Worm (Caenorhabditis elegans) whole organism, L4 larva: Measurements from ENCODE around the gene Y45G5AM.4.

Source experiments
- F44E2.7 ChIP-seq: fragments of 200-800 bp; sonication (Bioruptor generic); IDR thresholded peaks from 2 replicates; pipeline ENCODE4 v2.1.2; 2022; ENCODE audit warnings: missing genetic modification characterization, missing compliant biosample characterization
- F49E8.2 ChIP-seq: sonication (generic microtip); optimal IDR thresholded peaks from 2 replicates; lab custom pipeline; 2016; ENCODE audit warnings: missing compliant biosample characterization, mild to moderate bottlenecking, missing genetic modification characterization, borderline replicate concordance
- R02D3.7 ChIP-seq: fragments of 150-350 bp; sonication (generic microtip); optimal IDR thresholded peaks from 3 replicates; lab custom pipeline; 2014; ENCODE audit warnings: missing biosample characterization, missing genetic modification characterization
- Y48G9A.11 ChIP-seq: fragments of 200-800 bp; sonication (Bioruptor generic); IDR thresholded peaks from 2 replicates; pipeline ENCODE4 v1.3.6; 2022; ENCODE audit warnings: missing genetic modification reagents, missing genetic modification characterization, missing compliant biosample characterization
- Y75B8A.6 ChIP-seq: fragments of 200-800 bp; sonication (Bioruptor generic); IDR thresholded peaks from 2 replicates; pipeline ENCODE4 v1.3.6; 2022; ENCODE audit warnings: missing genetic modification reagents, missing genetic modification characterization, missing compliant biosample characterization
- aha-1 ChIP-seq: fragments of 150-350 bp; peaks from one replicate; lab custom pipeline; 2014; ENCODE audit warnings: missing biosample characterization, missing genetic modification characterization
- aly-2 ChIP-seq: sonication (generic microtip); optimal IDR thresholded peaks from 2 replicates; lab custom pipeline; 2018; ENCODE audit warnings: missing biosample characterization, missing genetic modification characterization
- attf-4 ChIP-seq: sonication (generic microtip); optimal IDR thresholded peaks from 3 replicates; lab custom pipeline; 2017; ENCODE audit warnings: missing biosample characterization, missing genetic modification characterization
- ceh-32 ChIP-seq: sonication (generic microtip); optimal IDR thresholded peaks from 2 replicates; lab custom pipeline; 2016; ENCODE audit warnings: mild to moderate bottlenecking, missing genetic modification characterization, missing compliant biosample characterization; ENCODE audit not compliant: poor library complexity
- ceh-62 ChIP-seq: sonication (generic microtip); optimal IDR thresholded peaks from 2 replicates; lab custom pipeline; 2017; ENCODE audit warnings: missing biosample characterization, missing genetic modification characterization
- daf-12 ChIP-seq: fragments of 150-350 bp; optimal IDR thresholded peaks from 2 replicates; lab custom pipeline; 2014; ENCODE audit warnings: missing biosample characterization, missing genetic modification reagents, missing genetic modification characterization
- daf-19 ChIP-seq: fragments of 200-800 bp; sonication (Bioruptor generic); conservative IDR thresholded peaks from 2 replicates; pipeline ENCODE4 v1.3.6; 2022; ENCODE audit warnings: missing genetic modification characterization, missing compliant biosample characterization
- dmd-8 ChIP-seq: fragments of 200-800 bp; sonication (Bioruptor generic); IDR thresholded peaks from 2 replicates; pipeline ENCODE4 v1.3.6; 2022; ENCODE audit warnings: missing genetic modification characterization, missing compliant biosample characterization
- duxl-1 ChIP-seq: sonication (generic microtip); optimal IDR thresholded peaks from 2 replicates; lab custom pipeline; 2016; ENCODE audit warnings: mild to moderate bottlenecking, missing genetic modification characterization, moderate library complexity, missing compliant biosample characterization; ENCODE audit not compliant: poor library complexity
- dve-1 ChIP-seq: sonication (generic microtip); optimal IDR thresholded peaks from 2 replicates; lab custom pipeline; 2017; ENCODE audit warnings: antibody characterized with exemption, mild to moderate bottlenecking, missing genetic modification characterization, missing compliant biosample characterization; ENCODE audit not compliant: insufficient read depth
- egl-27 ChIP-seq: sonication (generic microtip); optimal IDR thresholded peaks from 3 replicates; lab custom pipeline; 2017; ENCODE audit warnings: missing biosample characterization, missing genetic modification reagents, missing genetic modification characterization
- gei-8 ChIP-seq: fragments of 200-800 bp; sonication (Bioruptor generic); optimal IDR thresholded peaks from 2 replicates; lab custom pipeline; 2018; ENCODE audit warnings: mild to moderate bottlenecking, missing genetic modification characterization, missing compliant biosample characterization
- lin-13 ChIP-seq: fragments of 150-350 bp; optimal IDR thresholded peaks from 2 replicates; lab custom pipeline; 2014; ENCODE audit warnings: missing biosample characterization, missing genetic modification reagents, missing genetic modification characterization
- lin-38 ChIP-seq: fragments of 200-800 bp; sonication (Bioruptor generic); IDR thresholded peaks from 2 replicates; pipeline ENCODE4 v1.3.6; 2022; ENCODE audit warnings: missing genetic modification reagents, missing genetic modification characterization, missing compliant biosample characterization
- lin-39 ChIP-seq: fragments of 150-350 bp; optimal IDR thresholded peaks from 2 replicates; lab custom pipeline; 2014; ENCODE audit warnings: missing biosample characterization, missing genetic modification reagents, missing genetic modification characterization
- lsy-2 ChIP-seq, 2 experiments: fragments of 150-350 bp in 1 of 2; sonication (generic microtip) in 1 of 2; optimal IDR thresholded peaks; 2 replicates each; lab custom pipeline; 2014 to 2017; ENCODE audit warnings: missing biosample characterization in 2 of 2, missing genetic modification characterization in 2 of 2
- madf-5 ChIP-seq, 2 experiments: fragments of 200-800 bp; sonication (Bioruptor generic); IDR thresholded peaks; 2 replicates each; pipeline ENCODE4 v1.3.6; 2022; ENCODE audit warnings: missing compliant biosample characterization in 2 of 2, missing genetic modification characterization in 2 of 2
- madf-9 ChIP-seq: fragments of 200-800 bp; sonication (Bioruptor generic); conservative IDR thresholded peaks from 2 replicates; pipeline ENCODE4 v1.3.6; 2022; ENCODE audit warnings: missing genetic modification reagents, missing genetic modification characterization, missing compliant biosample characterization
- nhr-102 ChIP-seq: sonication (generic microtip); optimal IDR thresholded peaks from 2 replicates; lab custom pipeline; 2016; ENCODE audit warnings: mild to moderate bottlenecking, missing genetic modification characterization, moderate library complexity, missing compliant biosample characterization
- nhr-41 ChIP-seq: fragments of 200-800 bp; sonication (Bioruptor generic); IDR thresholded peaks from 2 replicates; pipeline ENCODE4 v1.3.6; 2022; ENCODE audit warnings: missing genetic modification reagents, missing genetic modification characterization, missing compliant biosample characterization
- nhr-42 ChIP-seq: fragments of 200-800 bp; sonication (Bioruptor generic); IDR thresholded peaks from 2 replicates; pipeline ENCODE4 v1.3.6; 2022; ENCODE audit warnings: missing genetic modification characterization, missing compliant biosample characterization
- nhr-6 ChIP-seq: fragments of 150-350 bp; optimal IDR thresholded peaks from 2 replicates; lab custom pipeline; 2014; ENCODE audit warnings: missing biosample characterization, missing genetic modification characterization
- nhr-76 ChIP-seq: fragments of 150-350 bp; optimal IDR thresholded peaks from 2 replicates; lab custom pipeline; 2014; ENCODE audit warnings: missing biosample characterization, missing genetic modification characterization
- pha-4 ChIP-seq, 2 experiments: fragments of 150-350 bp in 1 of 2; fragments of 200-800 bp in 1 of 2; sonication (Bioruptor generic) in 1 of 2; IDR thresholded peaks in 1 of 2; optimal IDR thresholded peaks in 1 of 2; 2 replicates each; pipeline versions ENCODE4 v1.3.6 to Lab custom; 2014 to 2022; ENCODE audit warnings: missing genetic modification characterization in 2 of 2, missing genetic modification reagents in 2 of 2, missing biosample characterization in 1 of 2, missing compliant biosample characterization in 1 of 2
- rbr-2 ChIP-seq: sonication (generic microtip); optimal IDR thresholded peaks from 2 replicates; lab custom pipeline; 2016; ENCODE audit warnings: missing genotype, missing genetic modification characterization, missing compliant biosample characterization
- snpc-1.2 ChIP-seq: fragments of 200-800 bp; sonication (Bioruptor generic); IDR thresholded peaks from 2 replicates; pipeline ENCODE4 v1.3.6; 2022; ENCODE audit warnings: missing genetic modification reagents, missing genetic modification characterization, missing compliant biosample characterization
- snpc-4 ChIP-seq: fragments of 150-350 bp; optimal IDR thresholded peaks from 2 replicates; lab custom pipeline; 2014; ENCODE audit warnings: missing biosample characterization, missing genetic modification characterization
- tra-1 ChIP-seq: fragments of 200-800 bp; sonication (Bioruptor generic); IDR thresholded peaks from 2 replicates; pipeline ENCODE4 v1.3.6; 2022; ENCODE audit warnings: missing genetic modification reagents, missing genetic modification characterization, missing compliant biosample characterization
- unc-62 ChIP-seq, 3 experiments: fragments of 150-350 bp in 1 of 3; sonication (generic microtip); optimal IDR thresholded peaks in 2 of 3; peaks in 1 of 3; 1 replicate in 1 of 3; 2 replicates in 2 of 3; lab custom pipeline; 2014 to 2017; ENCODE audit warnings: missing biosample characterization in 3 of 3, missing genetic modification characterization in 3 of 3, missing genetic modification reagents in 3 of 3, missing genotype in 1 of 3
- zip-11 ChIP-seq: fragments of 200-800 bp; sonication (Bioruptor generic); IDR thresholded peaks from 2 replicates; pipeline ENCODE4 v1.3.6; 2022; ENCODE audit warnings: missing genetic modification characterization, missing compliant biosample characterization
- zip-2 ChIP-seq: fragments of 150-350 bp; optimal IDR thresholded peaks from 2 replicates; lab custom pipeline; 2014; ENCODE audit warnings: missing biosample characterization, missing genetic modification characterization

Gene Y45G5AM.4

ce11 chrV:4162922-4163321 is at the start of gene Y45G5AM.4:
TSS of gene Y45G5AM.4 (plus strand) at chrV:4163222.
- TF ChIP-seq daf-12 (tag; lab: Kevin White, UChicago), result no peak
- no peak for TF ChIP-seq lin-39 (tag; lab: Kevin White, UChicago)
- TF ChIP-seq snpc-1.2 (GFP tag; lab: Robert Waterston, UW), result no peak
- TF ChIP-seq duxl-1 (tag; lab: Kevin White, UChicago), result no peak
- TF ChIP-seq zip-2 (tag; lab: Kevin White, UChicago), result no peak

ce11 chrV:4114627-4115026 is 48.4 kb upstream of the Y45G5AM.4 start, which contains the start of gene srw-133:
TSS of gene srw-133 (minus strand) at chrV:4114727.
- TF ChIP-seq F44E2.7, result no peak
- no peak for TF ChIP-seq nhr-41 (GFP tag; lab: Robert Waterston, UW)
- no peak for TF ChIP-seq lin-38 (GFP tag; lab: Robert Waterston, UW)
- TF ChIP-seq lsy-2 (tag; optimal IDR thresholded peaks at IDR 0.05; lab: Kevin White, UChicago), result no peak
- TF ChIP-seq dmd-8 (GFP tag; lab: Robert Waterston, UW), result no peak
- no peak for TF ChIP-seq ceh-62 (tag; lab: Kevin White, UChicago)
- TF ChIP-seq daf-19 (GFP tag; lab: Robert Waterston, UW), result no peak

ce11 chrV:4116071-4116470 is 47.0 kb upstream of the Y45G5AM.4 start, which contains the start of gene T05B4.8:
TSS of gene T05B4.8 (minus strand) at chrV:4116171.
- TF ChIP-seq nhr-76 (tag; lab: Kevin White, UChicago) (no peak), daf-19 (GFP tag; lab: Robert Waterston, UW) (no peak), snpc-4 (no peak), aha-1 (tag; lab: Kevin White, UChicago) (peak; percentile 7), tra-1 (GFP tag; lab: Robert Waterston, UW) (no peak), zip-2 (tag; lab: Kevin White, UChicago) (no peak)

- TF ChIP-seq madf-9, result no peak
- no peak for TF ChIP-seq nhr-42
- TF ChIP-seq egl-27 (tag; lab: Kevin White, UChicago), result no peak
- no peak for TF ChIP-seq aly-2
- no peak for TF ChIP-seq zip-2 (tag; lab: Kevin White, UChicago)
- TF ChIP-seq daf-19 (GFP tag; lab: Robert Waterston, UW), result no peak
- TF ChIP-seq rbr-2 (tag; lab: Kevin White, UChicago), result no peak
- TF ChIP-seq nhr-6 (tag; lab: Kevin White, UChicago), result no peak
- TF ChIP-seq pha-4 (GFP tag; IDR thresholded peaks at IDR 0.05; lab: Robert Waterston, UW), result no peak
- no peak for TF ChIP-seq pha-4 (tag; optimal IDR thresholded peaks at IDR 0.05; lab: Kevin White, UChicago)
- no peak for TF ChIP-seq Y75B8A.6 (GFP tag; lab: Robert Waterston, UW)
- TF ChIP-seq F49E8.2, result no peak
- TF ChIP-seq lin-13 (GFP tag; lab: Kevin White, UChicago), result no peak
- no peak for TF ChIP-seq unc-62 (GFP tag; optimal IDR thresholded peaks at IDR 0.05 in 1 of 2; lab: Kevin White, UChicago)
- no peak for TF ChIP-seq unc-62 (tag; optimal IDR thresholded peaks at IDR 0.05; lab: Kevin White, UChicago)
- no peak for TF ChIP-seq madf-5 (GFP tag; IDR thresholded peaks at IDR 0.05; lab: Robert Waterston, UW)
- TF ChIP-seq Y48G9A.11 (GFP tag; lab: Robert Waterston, UW), result no peak
- TF ChIP-seq zip-11 (GFP tag; lab: Robert Waterston, UW), result no peak
- no peak for TF ChIP-seq gei-8 (GFP tag; lab: Kevin White, UChicago)
Observed at ce11 chrV:4118332-4118731, 44.7 kb upstream of the Y45G5AM.4 start, which contains the start of gene T05B4.9. TSS of gene T05B4.9 (minus strand) at chrV:4118432.

ce11 chrV:4120629-4121028 is 42.4 kb upstream of the Y45G5AM.4 start, which contains the start of gene T05B4.10:
TSS of gene T05B4.10 (minus strand) at chrV:4120729.
- no peak for TF ChIP-seq ceh-32 (tag; lab: Kevin White, UChicago)
- no peak for TF ChIP-seq R02D3.7 (tag; lab: Kevin White, UChicago)
- TF ChIP-seq lin-13 (GFP tag; lab: Kevin White, UChicago), result no peak
- no peak for TF ChIP-seq dve-1 (tag; lab: Kevin White, UChicago)
- no peak for TF ChIP-seq attf-4 (tag; lab: Kevin White, UChicago)
- TF ChIP-seq snpc-4, result no peak
- no peak for TF ChIP-seq nhr-102 (tag; lab: Kevin White, UChicago)
